Fruit fly (Drosophila melanogaster): ENCODE results near the gene Mtr4.

dm6 chr2L:15768097-15768496 lies 16.0 kb downstream of the Mtr4 start, which contains the start of gene wek:
- no peak for TF ChIP-seq zf30C (GFP tag; optimal IDR thresholded peaks at IDR 0.05)
- TF ChIP-seq Dip2 (GFP tag; IDR thresholded peaks at IDR 0.05) = no peak
- TF ChIP-seq CG6175 (GFP tag; IDR thresholded peaks at IDR 0.05) = no peak
- no peak for TF ChIP-seq org-1 (GFP tag; optimal IDR thresholded peaks at IDR 0.05)
- no peak for TF ChIP-seq CG8478 (optimal IDR thresholded peaks at IDR 0.05)
- TF ChIP-seq gce (GFP tag; IDR thresholded peaks at IDR 0.05) = no peak
- TF ChIP-seq bcd (GFP tag; optimal IDR thresholded peaks at IDR 0.05) = no peak
- TF ChIP-seq Hsf (GFP tag; optimal IDR thresholded peaks at IDR 0.05) = no peak
- peak; percentile 69 for TF ChIP-seq amos (GFP tag; IDR thresholded peaks at IDR 0.05; ENCODE audit: partially characterized antibody)
- no peak for TF ChIP-seq CG8290 (GFP tag; optimal IDR thresholded peaks at IDR 0.05)
- TF ChIP-seq CG8290 (tag; optimal IDR thresholded peaks at IDR 0.05) = no peak
- no peak for TF ChIP-seq CG15479 (GFP tag; optimal IDR thresholded peaks at IDR 0.05)
